Worm (Caenorhabditis elegans) whole organism, late embryonic: ENCODE results near the gene F55C9.5.

Experiments
- C38D4.7 ChIP-seq: fragments of 200-800 bp; sonication (Bioruptor generic); optimal IDR thresholded peaks from 2 replicates; lab custom pipeline; 2018; ENCODE audit warnings: mild to moderate bottlenecking, missing genetic modification characterization, moderate library complexity, missing compliant biosample characterization
- K09A11.1 ChIP-seq: sonication (generic microtip); optimal IDR thresholded peaks from 2 replicates; lab custom pipeline; 2017; ENCODE audit warnings: antibody characterized with exemption, mild to moderate bottlenecking, missing genetic modification characterization, missing compliant biosample characterization; ENCODE audit not compliant: insufficient read depth
- ama-1 ChIP-seq: fragments of 150-350 bp; optimal IDR thresholded peaks from 2 replicates; lab custom pipeline; 2014
- ceh-18 ChIP-seq: sonication (generic microtip); optimal IDR thresholded peaks from 2 replicates; lab custom pipeline; 2016; ENCODE audit warnings: missing genetic modification characterization, missing compliant biosample characterization
- ceh-6 ChIP-seq: fragments of 200-800 bp; sonication (Bioruptor generic); optimal IDR thresholded peaks from 2 replicates; lab custom pipeline; 2018; ENCODE audit warnings: mild to moderate bottlenecking, missing genetic modification characterization, missing compliant biosample characterization
- hlh-13 ChIP-seq: fragments of 200-800 bp; sonication (Bioruptor generic); optimal IDR thresholded peaks from 2 replicates; lab custom pipeline; 2018; ENCODE audit warnings: mild to moderate bottlenecking, missing genetic modification characterization, missing compliant biosample characterization
- odd-2 ChIP-seq: sonication (generic microtip); optimal IDR thresholded peaks from 2 replicates; lab custom pipeline; 2017; ENCODE audit warnings: antibody characterized with exemption, mild to moderate bottlenecking, missing genetic modification characterization, missing compliant biosample characterization
- pha-4 ChIP-seq: fragments of 150-350 bp; optimal IDR thresholded peaks from 2 replicates; lab custom pipeline; 2018; ENCODE audit warnings: missing biosample characterization, missing genetic modification reagents, missing genetic modification characterization
- sox-4 ChIP-seq: sonication (generic microtip); optimal IDR thresholded peaks from 2 replicates; lab custom pipeline; 2017; ENCODE audit warnings: mild to moderate bottlenecking, missing genetic modification characterization, inconsistent platforms, missing compliant biosample characterization
- syd-9 ChIP-seq: sonication (generic microtip); optimal IDR thresholded peaks from 2 replicates; lab custom pipeline; 2016; ENCODE audit warnings: mild to moderate bottlenecking, missing genetic modification characterization, moderate library complexity, missing compliant biosample characterization

DNA sequence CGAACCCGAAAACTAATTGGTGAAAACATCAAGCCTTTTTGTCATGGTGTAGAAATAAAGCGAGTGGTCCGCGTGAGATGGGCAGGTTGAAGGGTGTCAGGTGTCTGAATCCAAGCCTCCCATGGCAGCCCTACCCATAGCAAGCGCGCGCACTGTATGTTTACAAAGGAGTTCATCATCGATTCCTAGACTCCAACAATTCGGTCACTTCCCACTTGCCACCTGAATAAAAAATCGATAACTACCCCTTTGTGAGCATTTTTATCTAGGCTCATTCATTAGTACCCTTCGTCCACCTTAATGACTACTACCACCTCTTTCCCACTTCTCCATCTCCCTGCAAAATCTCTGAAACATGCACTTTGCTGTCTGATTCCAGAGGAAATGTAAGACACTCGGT, 20.1 kb upstream of the F55C9.5 start, which contains the start of gene fbxb-64:
- TF ChIP-seq C38D4.7, result no peak
- TF ChIP-seq syd-9 (tag; lab: Kevin White, UChicago), result no peak
- TF ChIP-seq ceh-6 (GFP tag; lab: Kevin White, UChicago), result no peak
- no peak for TF ChIP-seq ceh-18 (tag; lab: Kevin White, UChicago)
- TF ChIP-seq odd-2 (tag; lab: Kevin White, UChicago), result no peak
- no peak for TF ChIP-seq sox-4
- no peak for TF ChIP-seq ama-1 (lab: Kevin White, UChicago)
- TF ChIP-seq K09A11.1 (tag; lab: Kevin White, UChicago), result no peak
- no peak for TF ChIP-seq hlh-13 (GFP tag; lab: Kevin White, UChicago)
- no peak for TF ChIP-seq pha-4 (tag; lab: Kevin White, UChicago)
